Worm (Caenorhabditis elegans) whole organism, L2 larva: ENCODE data around the gene M04B2.2.

Source experiments
- R02D3.7 ChIP-seq: fragments of 150-350 bp; optimal IDR thresholded peaks from 2 replicates; lab custom pipeline; 2014; ENCODE audit warnings: missing biosample characterization, missing genetic modification characterization
- fos-1 ChIP-seq: fragments of 150-350 bp; optimal IDR thresholded peaks from 2 replicates; lab custom pipeline; 2014; ENCODE audit warnings: missing biosample characterization, missing genetic modification characterization
- lin-13 ChIP-seq: fragments of 150-350 bp; optimal IDR thresholded peaks from 2 replicates; lab custom pipeline; 2014; ENCODE audit warnings: missing biosample characterization, missing genetic modification reagents, missing genetic modification characterization
- mab-5 ChIP-seq: fragments of 150-350 bp; optimal IDR thresholded peaks from 2 replicates; lab custom pipeline; 2014; ENCODE audit warnings: missing biosample characterization, missing genetic modification characterization
- nhr-10 ChIP-seq: sonication (generic microtip); optimal IDR thresholded peaks from 2 replicates; lab custom pipeline; 2017; ENCODE audit warnings: missing biosample characterization, missing genetic modification characterization
- snpc-4 ChIP-seq: fragments of 150-350 bp; optimal IDR thresholded peaks from 2 replicates; lab custom pipeline; 2014; ENCODE audit warnings: missing biosample characterization, missing genetic modification characterization
- unc-62 ChIP-seq: fragments of 150-350 bp; optimal IDR thresholded peaks from 2 replicates; lab custom pipeline; 2014; ENCODE audit warnings: missing biosample characterization, missing genetic modification reagents, missing genetic modification characterization
- zag-1 ChIP-seq: fragments of 150-350 bp; optimal IDR thresholded peaks from 2 replicates; lab custom pipeline; 2014; ENCODE audit warnings: missing biosample characterization, missing genetic modification characterization
- ztf-11 ChIP-seq: sonication (generic microtip); optimal IDR thresholded peaks from 2 replicates; lab custom pipeline; 2017; ENCODE audit warnings: missing biosample characterization, missing genetic modification characterization

DNA sequence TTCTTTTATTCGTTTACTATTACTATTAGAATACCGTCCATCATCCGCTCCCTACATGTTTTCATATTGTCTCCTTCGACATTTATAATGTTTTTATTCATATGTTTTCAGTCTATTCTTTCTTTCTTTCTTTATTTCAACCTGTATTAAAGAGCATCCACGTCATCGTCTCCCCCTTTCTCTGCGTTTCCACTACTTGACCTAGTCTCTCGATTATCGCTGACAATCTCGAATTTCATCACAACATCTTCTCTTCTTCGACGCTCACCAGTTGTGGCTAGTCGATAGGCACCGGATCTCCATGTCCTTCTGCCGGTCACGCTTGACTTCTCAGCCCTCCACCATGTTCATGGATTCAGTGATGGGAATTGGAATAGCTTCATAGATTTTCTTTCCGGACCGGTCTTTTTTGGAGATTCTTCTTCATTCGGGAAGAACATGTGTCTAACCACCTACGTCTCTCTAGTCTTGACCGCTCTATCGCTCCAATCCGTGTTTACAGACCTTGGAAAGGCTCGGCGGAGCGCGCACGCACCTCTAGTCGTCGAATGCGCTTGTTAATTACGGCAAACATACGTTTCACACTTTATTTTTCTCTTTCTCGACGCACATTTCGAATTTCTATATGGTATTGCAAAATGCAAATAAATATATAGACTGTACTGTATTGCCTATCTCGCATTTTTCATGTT lies 40.5 kb downstream of the M04B2.2 start:
- TF ChIP-seq ztf-11 (tag; lab: Kevin White, UChicago) (no peak), lin-13 (no peak), fos-1 (tag; lab: Kevin White, UChicago) (no peak), nhr-10 (tag; lab: Kevin White, UChicago) (no peak), zag-1 (tag; lab: Kevin White, UChicago) (no peak), mab-5 (tag; lab: Kevin White, UChicago) (no peak), R02D3.7 (tag; lab: Kevin White, UChicago) (no peak), snpc-4 (tag; lab: Kevin White, UChicago) (no peak), unc-62 (no peak)
